Worm (Caenorhabditis elegans) whole organism, mixed stage, embryonic: ENCODE data around the gene vha-12.
"Not testable (repeated sequence)": the region's sequence is repeated elsewhere in the genome, so short reads cannot be mapped to it uniquely, and the experiment has no call there.

ENCODE experiments used
- M03D4.4 ChIP-seq: sonication (generic microtip); optimal IDR thresholded peaks from 2 replicates; lab custom pipeline; 2017; ENCODE audit warnings: mild to moderate bottlenecking, missing genetic modification characterization, missing compliant biosample characterization
- bed-3 ChIP-seq: fragments of 200-800 bp; sonication (Bioruptor generic); optimal IDR thresholded peaks from 3 replicates; lab custom pipeline; 2018; ENCODE audit warnings: mild to moderate bottlenecking, missing genetic modification characterization, moderate library complexity, missing compliant biosample characterization
- blmp-1 ChIP-seq: fragments of 150-350 bp; optimal IDR thresholded peaks from 2 replicates; lab custom pipeline; 2014; ENCODE audit warnings: missing biosample characterization, missing genetic modification characterization
- ceh-39 ChIP-seq: fragments of 150-350 bp; optimal IDR thresholded peaks from 2 replicates; lab custom pipeline; 2014; ENCODE audit warnings: missing biosample characterization, missing genetic modification characterization
- ceh-43 ChIP-seq: fragments of 200-800 bp; sonication (Bioruptor generic); optimal IDR thresholded peaks from 2 replicates; lab custom pipeline; 2018; ENCODE audit warnings: mild to moderate bottlenecking, missing genetic modification characterization, moderate library complexity, missing compliant biosample characterization
- ceh-83 ChIP-seq: fragments of 200-800 bp; sonication (Bioruptor generic); optimal IDR thresholded peaks from 2 replicates; lab custom pipeline; 2018; ENCODE audit warnings: mild to moderate bottlenecking, missing genetic modification characterization, missing compliant biosample characterization
- ces-1 ChIP-seq: fragments of 150-350 bp; optimal IDR thresholded peaks from 2 replicates; lab custom pipeline; 2014; ENCODE audit warnings: missing biosample characterization, missing genetic modification reagents, missing genetic modification characterization
- cnd-1 ChIP-seq: fragments of 200-800 bp; sonication (Bioruptor generic); optimal IDR thresholded peaks from 2 replicates; lab custom pipeline; 2018; ENCODE audit warnings: mild to moderate bottlenecking, missing genetic modification characterization, missing compliant biosample characterization
- drap-1 ChIP-seq: fragments of 200-800 bp; sonication (Bioruptor generic); optimal IDR thresholded peaks from 3 replicates; lab custom pipeline; 2018; ENCODE audit warnings: mild to moderate bottlenecking, missing genetic modification characterization, missing compliant biosample characterization
- elt-1 ChIP-seq: sonication (generic microtip); optimal IDR thresholded peaks from 2 replicates; lab custom pipeline; 2017; ENCODE audit warnings: missing genetic modification characterization, mild to moderate bottlenecking, missing compliant biosample characterization, antibody characterized with exemption, moderate library complexity, borderline replicate concordance; ENCODE audit not compliant: insufficient read depth
- elt-3 ChIP-seq: fragments of 150-350 bp; optimal IDR thresholded peaks from 2 replicates; lab custom pipeline; 2014; ENCODE audit warnings: missing biosample characterization, missing genetic modification characterization
- flh-1 ChIP-seq: fragments of 200-800 bp; sonication (Bioruptor generic); optimal IDR thresholded peaks from 2 replicates; lab custom pipeline; 2018; ENCODE audit warnings: mild to moderate bottlenecking, missing genetic modification characterization, moderate library complexity, missing compliant biosample characterization
- ham-2 ChIP-seq: fragments of 200-800 bp; sonication (Bioruptor generic); optimal IDR thresholded peaks from 2 replicates; lab custom pipeline; 2018; ENCODE audit warnings: mild to moderate bottlenecking, missing genetic modification characterization, missing compliant biosample characterization
- hlh-1 ChIP-seq: fragments of 150-350 bp; optimal IDR thresholded peaks from 2 replicates; lab custom pipeline; 2014; ENCODE audit warnings: missing biosample characterization, missing genetic modification reagents, missing genetic modification characterization
- lin-13 ChIP-seq: fragments of 150-350 bp; optimal IDR thresholded peaks from 2 replicates; lab custom pipeline; 2014; ENCODE audit warnings: missing biosample characterization, missing genetic modification characterization
- lin-32 ChIP-seq: fragments of 200-800 bp; sonication (Bioruptor generic); optimal IDR thresholded peaks from 2 replicates; lab custom pipeline; 2018; ENCODE audit warnings: mild to moderate bottlenecking, missing genetic modification characterization, missing compliant biosample characterization
- lsy-2 ChIP-seq: fragments of 150-350 bp; optimal IDR thresholded peaks from 2 replicates; lab custom pipeline; 2014; ENCODE audit warnings: missing biosample characterization, missing genetic modification characterization
- mab-5 ChIP-seq: fragments of 150-350 bp; optimal IDR thresholded peaks from 2 replicates; lab custom pipeline; 2014; ENCODE audit warnings: missing biosample characterization, missing genetic modification characterization
- mep-1 ChIP-seq: fragments of 150-350 bp; optimal IDR thresholded peaks from 2 replicates; lab custom pipeline; 2017; ENCODE audit warnings: missing biosample characterization, missing genetic modification reagents, missing genetic modification characterization, inconsistent platforms
- mls-2 ChIP-seq: sonication (generic microtip); optimal IDR thresholded peaks from 2 replicates; lab custom pipeline; 2016; ENCODE audit warnings: mild to moderate bottlenecking, missing genetic modification characterization, moderate library complexity, missing compliant biosample characterization
- nhr-12 ChIP-seq: fragments of 150-350 bp; optimal IDR thresholded peaks from 2 replicates; lab custom pipeline; 2014; ENCODE audit warnings: missing biosample characterization, missing genetic modification characterization
- nhr-2 ChIP-seq: fragments of 150-350 bp; optimal IDR thresholded peaks from 2 replicates; lab custom pipeline; 2014; ENCODE audit warnings: missing biosample characterization, missing genetic modification characterization
- nhr-237 ChIP-seq: fragments of 150-350 bp; optimal IDR thresholded peaks from 2 replicates; lab custom pipeline; 2014; ENCODE audit warnings: missing biosample characterization, missing genetic modification characterization
- nhr-28 ChIP-seq: fragments of 150-350 bp; optimal IDR thresholded peaks from 2 replicates; lab custom pipeline; 2014; ENCODE audit warnings: missing biosample characterization, missing genetic modification characterization
- nhr-76 ChIP-seq: sonication (generic microtip); optimal IDR thresholded peaks from 2 replicates; lab custom pipeline; 2017; ENCODE audit warnings: missing biosample characterization, missing genetic modification characterization
- pha-4 ChIP-seq: fragments of 150-350 bp; optimal IDR thresholded peaks from 2 replicates; lab custom pipeline; 2018; ENCODE audit warnings: missing biosample characterization, missing genetic modification reagents, missing genetic modification characterization
- sem-2 ChIP-seq: fragments of 200-800 bp; sonication (Bioruptor generic); optimal IDR thresholded peaks from 2 replicates; lab custom pipeline; 2018; ENCODE audit warnings: mild to moderate bottlenecking, missing genetic modification characterization, missing compliant biosample characterization
- snpc-4 ChIP-seq: fragments of 150-350 bp; optimal IDR thresholded peaks from 2 replicates; lab custom pipeline; 2014; ENCODE audit warnings: missing biosample characterization, missing genetic modification characterization
- sptf-1 ChIP-seq: sonication (generic microtip); optimal IDR thresholded peaks from 2 replicates; lab custom pipeline; 2017; ENCODE audit warnings: mild to moderate bottlenecking, missing genetic modification characterization, moderate library complexity, missing compliant biosample characterization
- tbx-8 ChIP-seq: fragments of 200-800 bp; sonication (Bioruptor generic); optimal IDR thresholded peaks from 2 replicates; lab custom pipeline; 2018; ENCODE audit warnings: mild to moderate bottlenecking, missing genetic modification characterization, moderate library complexity, missing compliant biosample characterization
- unc-120 ChIP-seq: sonication (generic microtip); optimal IDR thresholded peaks from 2 replicates; lab custom pipeline; 2017; ENCODE audit warnings: missing genetic modification characterization, missing compliant biosample characterization; ENCODE audit not compliant: poor library complexity, severe bottlenecking
- unc-39 ChIP-seq: fragments of 150-350 bp; optimal IDR thresholded peaks from 2 replicates; lab custom pipeline; 2014; ENCODE audit warnings: missing biosample characterization, missing genetic modification characterization
- unc-62 ChIP-seq: fragments of 150-350 bp; optimal IDR thresholded peaks from 2 replicates; lab custom pipeline; 2014; ENCODE audit warnings: missing biosample characterization, missing genetic modification reagents, missing genetic modification characterization
- zip-8 ChIP-seq: fragments of 150-350 bp; optimal IDR thresholded peaks from 2 replicates; lab custom pipeline; 2014; ENCODE audit warnings: missing biosample characterization, missing genetic modification characterization
- ztf-11 ChIP-seq: fragments of 150-350 bp; optimal IDR thresholded peaks from 2 replicates; lab custom pipeline; 2014; ENCODE audit warnings: missing biosample characterization, missing genetic modification characterization

vha-12 gene

ce11 chrX:4207385-4207784, 16.5 kb downstream of the vha-12 start, which contains the start of gene F20B6.9:
F20B6.9 (minus strand) TSS chrX:4207485.
- TF ChIP-seq ceh-39 (tag; lab: Kevin White, UChicago); sem-2 (GFP tag; lab: Kevin White, UChicago); elt-1 (tag; lab: Kevin White, UChicago): not testable (repeated sequence)

- no peak for TF ChIP-seq bed-3 (GFP tag; lab: Kevin White, UChicago)
- no peak for TF ChIP-seq hlh-1 (tag; lab: Kevin White, UChicago)
- no peak for TF ChIP-seq ceh-83 (GFP tag; lab: Kevin White, UChicago)
- no peak for TF ChIP-seq lin-32
- TF ChIP-seq blmp-1 (tag; lab: Kevin White, UChicago) = no peak
- TF ChIP-seq lsy-2 = no peak
- TF ChIP-seq nhr-12 (tag; lab: Kevin White, UChicago) = no peak
- no peak for TF ChIP-seq pha-4
- no peak for TF ChIP-seq M03D4.4 (tag; lab: Kevin White, UChicago)
- no peak for TF ChIP-seq nhr-28 (tag; lab: Kevin White, UChicago)
- no peak for TF ChIP-seq unc-62
- no peak for TF ChIP-seq unc-39 (tag; lab: Kevin White, UChicago)
- TF ChIP-seq zip-8 (tag; lab: Kevin White, UChicago) = no peak
- no peak for TF ChIP-seq mep-1
Measured at ce11 chrX:4208495-4208894, 17.6 kb downstream of the vha-12 start.

ce11 chrX:4209131-4209530, 18.2 kb downstream of the vha-12 start:
- no peak for TF ChIP-seq snpc-4
- no peak for TF ChIP-seq sem-2 (GFP tag; lab: Kevin White, UChicago)
- TF ChIP-seq cnd-1 (tag; lab: Kevin White, UChicago) = peak; percentile 92
- TF ChIP-seq lsy-2 = peak; percentile 91
- peak; percentile 52 for TF ChIP-seq ham-2
- peak; percentile 67 for TF ChIP-seq blmp-1 (tag; lab: Kevin White, UChicago)
- peak; percentile 95 for TF ChIP-seq ceh-39 (tag; lab: Kevin White, UChicago)
- TF ChIP-seq tbx-8 (GFP tag; lab: Kevin White, UChicago) = peak; percentile 66
- peak; percentile 99 for TF ChIP-seq ztf-11 (tag; lab: Kevin White, UChicago)
- TF ChIP-seq nhr-28 (tag; lab: Kevin White, UChicago) = peak; percentile 71
- TF ChIP-seq nhr-2 (tag; lab: Kevin White, UChicago) = peak; percentile 70
- TF ChIP-seq mls-2 = peak; percentile 91
- TF ChIP-seq ceh-83 (GFP tag; lab: Kevin White, UChicago) = peak; percentile 64
- peak; percentile 95 for TF ChIP-seq drap-1 (GFP tag; lab: Kevin White, UChicago)
- TF ChIP-seq nhr-76 (tag; lab: Kevin White, UChicago) = no peak
- TF ChIP-seq ces-1 (GFP tag; lab: Kevin White, UChicago) = peak; percentile 97
- peak; percentile 83 for TF ChIP-seq unc-120 (tag; lab: Kevin White, UChicago)
- TF ChIP-seq nhr-12 (tag; lab: Kevin White, UChicago) = peak; percentile 98
- peak; percentile 96 for TF ChIP-seq pha-4
- TF ChIP-seq mep-1 = peak; percentile 98
- peak; percentile 45 for TF ChIP-seq lin-32
- peak; percentile 90 for TF ChIP-seq mab-5 (tag; lab: Kevin White, UChicago)
- peak; percentile 90 for TF ChIP-seq unc-62
- TF ChIP-seq lin-13 (tag; lab: Kevin White, UChicago) = peak; percentile 86
- peak; percentile 94 for TF ChIP-seq elt-3 (tag; lab: Kevin White, UChicago)
- peak; percentile 92 for TF ChIP-seq sptf-1 (tag; lab: Kevin White, UChicago)
- TF ChIP-seq bed-3 (GFP tag; lab: Kevin White, UChicago) = peak; percentile 37
- TF ChIP-seq ceh-43 = peak; percentile 22
- peak; percentile 99 for TF ChIP-seq nhr-237 (tag; lab: Kevin White, UChicago)
- peak; percentile 94 for TF ChIP-seq hlh-1 (tag; lab: Kevin White, UChicago)
- TF ChIP-seq unc-39 (tag; lab: Kevin White, UChicago) = peak; percentile 89
- TF ChIP-seq M03D4.4 (tag; lab: Kevin White, UChicago) = peak; percentile 80
- no peak for TF ChIP-seq zip-8 (tag; lab: Kevin White, UChicago)
- no peak for TF ChIP-seq flh-1
- TF ChIP-seq elt-1 (tag; lab: Kevin White, UChicago) = peak; percentile 2
